Fruit fly (Drosophila melanogaster) whole organism, embryonic: ENCODE data around the gene CG16719.

Experiments used
- Ada2b ChIP-seq: fragments of 200-800 bp; sonication (Bioruptor generic); IDR thresholded peaks from 2 replicates; pipeline ENCODE4 v1.3.6; 2022; ENCODE audit warnings: missing biosample characterization, missing genetic modification characterization
- Atf3 ChIP-seq: fragments of 200-800 bp; sonication (Bioruptor generic); optimal IDR thresholded peaks from 3 replicates; lab custom pipeline; 2016; ENCODE audit warnings: missing biosample characterization, missing genetic modification characterization
- CG1024 ChIP-seq: fragments of 200-800 bp; sonication (Bioruptor generic); IDR thresholded peaks from 2 replicates; pipeline ENCODE4 v1.3.6; 2022; ENCODE audit warnings: missing biosample characterization, missing genetic modification characterization
- CG11696 ChIP-seq: fragments of 200-800 bp; sonication (Bioruptor generic); IDR thresholded peaks from 2 replicates; pipeline ENCODE4 v1.3.6; 2022; ENCODE audit warnings: missing biosample characterization, missing genetic modification characterization
- CG12155 ChIP-seq: fragments of 200-800 bp; sonication (Bioruptor generic); optimal IDR thresholded peaks from 3 replicates; lab custom pipeline; 2016; ENCODE audit warnings: missing biosample characterization, missing genetic modification characterization
- CG12659 ChIP-seq: fragments of 200-800 bp; sonication (Bioruptor generic); optimal IDR thresholded peaks from 3 replicates; lab custom pipeline; 2017; ENCODE audit warnings: mild to moderate bottlenecking, missing biosample characterization, missing genetic modification reagents, missing genetic modification characterization
- CG12769 ChIP-seq: fragments of 200-800 bp; sonication (Bioruptor generic); optimal IDR thresholded peaks from 2 replicates; lab custom pipeline; 2019; ENCODE audit warnings: missing biosample characterization, mild to moderate bottlenecking, missing genetic modification characterization, moderate library complexity
- CG15073 ChIP-seq: fragments of 200-800 bp; sonication (Bioruptor generic); optimal IDR thresholded peaks from 2 replicates; lab custom pipeline; 2016; ENCODE audit warnings: missing biosample characterization, missing genetic modification characterization
- CG15601 ChIP-seq: fragments of 200-800 bp; sonication (Bioruptor generic); optimal IDR thresholded peaks from 3 replicates; lab custom pipeline; 2019; ENCODE audit warnings: missing biosample characterization, mild to moderate bottlenecking, missing genetic modification characterization, moderate library complexity
- CG17359 ChIP-seq: fragments of 200-800 bp; sonication (Bioruptor generic); optimal IDR thresholded peaks from 3 replicates; lab custom pipeline; 2018; ENCODE audit warnings: missing biosample characterization, mild to moderate bottlenecking, missing genetic modification characterization, moderate library complexity
- CG18619 ChIP-seq: fragments of 200-800 bp; sonication (Bioruptor generic); optimal IDR thresholded peaks from 3 replicates; lab custom pipeline; 2017; ENCODE audit warnings: missing biosample characterization, mild to moderate bottlenecking, missing genetic modification characterization
- CG2678 ChIP-seq: fragments of 200-800 bp; sonication (Bioruptor generic); optimal IDR thresholded peaks from 3 replicates; lab custom pipeline; 2019; ENCODE audit warnings: missing biosample characterization, mild to moderate bottlenecking, missing genetic modification characterization, moderate library complexity
- CG2712 ChIP-seq: fragments of 200-800 bp; optimal IDR thresholded peaks from 3 replicates; lab custom pipeline; 2019; ENCODE audit warnings: missing biosample characterization, mild to moderate bottlenecking, missing genetic modification characterization, moderate library complexity
- CG32772 ChIP-seq: fragments of 200-800 bp; sonication (Bioruptor generic); IDR thresholded peaks from 2 replicates; pipeline ENCODE4 v1.3.6; 2022; ENCODE audit warnings: missing biosample characterization, missing genetic modification characterization
- CG34422 ChIP-seq: fragments of 200-800 bp; sonication (Bioruptor generic); IDR thresholded peaks from 3 replicates; pipeline ENCODE4 v1.3.6; 2022; ENCODE audit warnings: missing biosample characterization, missing genetic modification characterization
- CG3847 ChIP-seq: fragments of 200-800 bp; sonication (Bioruptor generic); IDR thresholded peaks from 2 replicates; pipeline ENCODE4 v1.3.6; 2022; ENCODE audit warnings: missing biosample characterization, missing genetic modification characterization
- CG4328 ChIP-seq: fragments of 200-800 bp; sonication (Bioruptor generic); optimal IDR thresholded peaks from 3 replicates; lab custom pipeline; 2017; ENCODE audit warnings: missing biosample characterization, missing genetic modification reagents, missing genetic modification characterization
- CG4730 ChIP-seq: fragments of 200-800 bp; sonication (Bioruptor generic); IDR thresholded peaks from 2 replicates; pipeline ENCODE4 v1.3.6; 2022; ENCODE audit warnings: missing biosample characterization, missing genetic modification characterization
- CG5953 ChIP-seq: fragments of 200-800 bp; sonication (Bioruptor generic); IDR thresholded peaks from 2 replicates; pipeline ENCODE4 v1.3.6; 2022; ENCODE audit warnings: missing biosample characterization, missing genetic modification characterization
- CG6813 ChIP-seq: fragments of 200-800 bp; sonication (Bioruptor generic); optimal IDR thresholded peaks from 2 replicates; lab custom pipeline; 2017; ENCODE audit warnings: missing biosample characterization, missing genetic modification characterization, mild to moderate bottlenecking, moderate library complexity, missing genetic modification reagents
- CG9215 ChIP-seq: fragments of 200-800 bp; sonication (Bioruptor generic); IDR thresholded peaks from 2 replicates; pipeline ENCODE4 v1.3.6; 2022; ENCODE audit warnings: missing biosample characterization, missing genetic modification characterization
- Fer3 ChIP-seq: fragments of 200-800 bp; sonication (Bioruptor generic); optimal IDR thresholded peaks from 2 replicates; lab custom pipeline; 2018; ENCODE audit warnings: missing biosample characterization, mild to moderate bottlenecking, missing genetic modification characterization, moderate library complexity
- HmgZ ChIP-seq: fragments of 200-800 bp; sonication (Bioruptor generic); optimal IDR thresholded peaks from 2 replicates; lab custom pipeline; 2018; ENCODE audit warnings: missing biosample characterization, mild to moderate bottlenecking, missing genetic modification characterization
- Hr78 ChIP-seq, 2 experiments: fragments of 200-800 bp in 1 of 2; fragments of >200 bp in 1 of 2; sonication (Bioruptor generic) in 1 of 2; optimal IDR thresholded peaks; 2 replicates each; lab custom pipeline; 2017 to 2019; ENCODE audit warnings: missing biosample characterization in 2 of 2, missing genetic modification characterization in 2 of 2, mild to moderate bottlenecking in 1 of 2, moderate library complexity in 1 of 2
- Hsf ChIP-seq: fragments of 200-800 bp; sonication (Bioruptor generic); optimal IDR thresholded peaks from 3 replicates; lab custom pipeline; 2016; ENCODE audit warnings: missing biosample characterization, missing genetic modification characterization
- Mad ChIP-seq: fragments of 200-800 bp; sonication (Bioruptor generic); optimal IDR thresholded peaks from 2 replicates; lab custom pipeline; 2016; ENCODE audit warnings: missing biosample characterization, missing genetic modification characterization
- Nf-YC ChIP-seq: fragments of 200-800 bp; optimal IDR thresholded peaks from 3 replicates; lab custom pipeline; 2019; ENCODE audit warnings: missing biosample characterization, mild to moderate bottlenecking, missing genetic modification characterization, moderate library complexity
- Optix ChIP-seq: fragments of 200-800 bp; sonication (Bioruptor generic); IDR thresholded peaks from 3 replicates; pipeline ENCODE4 v1.3.6; 2022; ENCODE audit warnings: missing biosample characterization, missing genetic modification characterization
- Side ChIP-seq: fragments of 200-800 bp; sonication (Bioruptor generic); optimal IDR thresholded peaks from 2 replicates; lab custom pipeline; 2016; ENCODE audit warnings: missing biosample characterization, missing genetic modification characterization
- Spps ChIP-seq: fragments of 200-800 bp; sonication (Bioruptor generic); optimal IDR thresholded peaks from 2 replicates; lab custom pipeline; 2018; ENCODE audit warnings: missing biosample characterization, mild to moderate bottlenecking, missing genetic modification characterization
- ac ChIP-seq: fragments of 200-800 bp; sonication (Bioruptor generic); optimal IDR thresholded peaks from 3 replicates; lab custom pipeline; 2017; ENCODE audit warnings: missing biosample characterization, mild to moderate bottlenecking, missing genetic modification characterization
- ap ChIP-seq: fragments of 200-800 bp; sonication (Bioruptor generic); IDR thresholded peaks from 2 replicates; pipeline ENCODE4 v1.3.6; 2022; ENCODE audit warnings: missing biosample characterization, missing genetic modification characterization
- bbx ChIP-seq: fragments of 200-800 bp; sonication (Bioruptor generic); IDR thresholded peaks from 2 replicates; pipeline ENCODE4 v1.3.6; 2022; ENCODE audit warnings: missing biosample characterization, missing genetic modification characterization; ENCODE audit not compliant: partially characterized antibody
- chinmo ChIP-seq: fragments of 200-800 bp; sonication (Bioruptor generic); IDR thresholded peaks from 4 replicates; pipeline ENCODE4 v1.3.6; 2022; ENCODE audit warnings: missing biosample characterization, missing genetic modification characterization; ENCODE audit not compliant: partially characterized antibody
- crol ChIP-seq: fragments of 200-800 bp; sonication (Bioruptor generic); IDR thresholded peaks from 2 replicates; pipeline ENCODE4 v1.3.6; 2022; ENCODE audit warnings: missing biosample characterization, missing genetic modification characterization
- da ChIP-seq: fragments of 200-800 bp; sonication (Bioruptor generic); optimal IDR thresholded peaks from 2 replicates; lab custom pipeline; 2016; ENCODE audit warnings: missing biosample characterization, missing genetic modification characterization
- fd3F ChIP-seq: fragments of 200-800 bp; sonication (Bioruptor generic); optimal IDR thresholded peaks from 2 replicates; lab custom pipeline; 2018; ENCODE audit warnings: missing biosample characterization, mild to moderate bottlenecking, missing genetic modification characterization, moderate library complexity
- gro ChIP-seq: fragments of 200-800 bp; sonication (Bioruptor generic); optimal IDR thresholded peaks from 2 replicates; lab custom pipeline; 2016; ENCODE audit warnings: missing biosample characterization, missing genetic modification characterization
- ham ChIP-seq: fragments of 200-800 bp; sonication (Bioruptor generic); IDR thresholded peaks from 2 replicates; pipeline ENCODE4 v1.3.6; 2022; ENCODE audit warnings: missing biosample characterization, missing genetic modification characterization
- jumu ChIP-seq: fragments of 200-800 bp; sonication (Bioruptor generic); optimal IDR thresholded peaks from 3 replicates; lab custom pipeline; 2016; ENCODE audit warnings: missing biosample characterization, missing genetic modification characterization
- kah ChIP-seq: fragments of 200-800 bp; sonication (Bioruptor generic); optimal IDR thresholded peaks from 2 replicates; lab custom pipeline; 2018; ENCODE audit warnings: missing biosample characterization, mild to moderate bottlenecking, missing genetic modification characterization
- mld ChIP-seq: fragments of 200-800 bp; sonication (Bioruptor generic); IDR thresholded peaks from 3 replicates; pipeline ENCODE4 v1.3.6; 2022; ENCODE audit warnings: missing biosample characterization, missing genetic modification characterization; ENCODE audit not compliant: partially characterized antibody
- nerfin-2 ChIP-seq: fragments of 200-800 bp; sonication (Bioruptor generic); IDR thresholded peaks from 2 replicates; pipeline ENCODE4 v1.3.6; 2022; ENCODE audit warnings: missing biosample characterization, missing genetic modification characterization; ENCODE audit not compliant: partially characterized antibody
- pb ChIP-seq: fragments of 200-800 bp; sonication (Bioruptor generic); optimal IDR thresholded peaks from 3 replicates; lab custom pipeline; 2016; ENCODE audit warnings: missing biosample characterization, missing genetic modification characterization
- pho ChIP-seq: fragments of 200-800 bp; sonication (Bioruptor generic); optimal IDR thresholded peaks from 2 replicates; lab custom pipeline; 2016; ENCODE audit warnings: missing biosample characterization, missing genetic modification characterization
- psq ChIP-seq: fragments of 200-800 bp; sonication (Bioruptor generic); optimal IDR thresholded peaks from 2 replicates; lab custom pipeline; 2017; ENCODE audit warnings: missing biosample characterization, missing genetic modification characterization
- sqz ChIP-seq: fragments of 200-800 bp; sonication (Bioruptor generic); optimal IDR thresholded peaks from 3 replicates; lab custom pipeline; 2018; ENCODE audit warnings: missing biosample characterization, mild to moderate bottlenecking, missing genetic modification characterization
- sr ChIP-seq: fragments of 200-800 bp; sonication (Bioruptor generic); IDR thresholded peaks from 3 replicates; pipeline ENCODE4 v1.3.6; 2022; ENCODE audit warnings: missing biosample characterization, missing genetic modification characterization
- vvl ChIP-seq: fragments of 200-800 bp; sonication (Bioruptor generic); IDR thresholded peaks from 2 replicates; pipeline ENCODE4 v1.3.6; 2022; ENCODE audit warnings: missing biosample characterization, missing genetic modification characterization
- wek ChIP-seq: fragments of 200-800 bp; sonication (Bioruptor generic); optimal IDR thresholded peaks from 3 replicates; lab custom pipeline; 2018; ENCODE audit warnings: missing biosample characterization, mild to moderate bottlenecking, missing genetic modification characterization, moderate library complexity
- zen2 ChIP-seq: fragments of 200-800 bp; sonication (Bioruptor generic); IDR thresholded peaks from 3 replicates; pipeline ENCODE4 v1.3.6; 2022; ENCODE audit warnings: missing biosample characterization, missing genetic modification characterization; ENCODE audit not compliant: partially characterized antibody

Gene CG16719

DNA sequence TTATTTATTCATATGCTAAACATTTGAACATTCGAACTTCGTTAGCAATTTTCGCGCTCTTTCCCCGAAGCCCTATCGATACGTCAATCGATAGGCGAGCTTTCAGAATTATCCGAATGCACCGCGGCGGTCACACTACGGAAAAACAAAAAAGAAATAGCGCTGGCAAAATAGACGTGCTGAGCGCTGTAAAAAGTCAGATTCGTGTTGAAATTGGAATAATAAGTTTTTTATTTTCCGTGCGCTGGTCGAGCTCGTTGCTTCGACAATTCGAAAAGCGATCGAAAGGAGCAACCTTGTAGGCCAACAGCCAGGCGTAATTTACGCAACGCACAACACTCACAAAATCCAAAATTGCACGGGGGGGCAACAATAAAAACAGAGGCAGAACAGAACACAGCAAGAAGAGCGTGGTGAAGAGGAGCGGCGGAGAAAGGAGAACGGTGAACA, 13.2 kb downstream of the CG16719 start, which contains the start of gene Ubc4 (continued):
- TF ChIP-seq zen2 (GFP tag; lab: Robert Waterston, UW), result peak; percentile 77
- peak; percentile 28 for TF ChIP-seq pho
- TF ChIP-seq ham (GFP tag; lab: Robert Waterston, UW), result no peak
- peak; percentile 37 for TF ChIP-seq CG3847 (GFP tag; lab: Robert Waterston, UW)
- no peak for TF ChIP-seq sqz
- TF ChIP-seq CG34422 (GFP tag; lab: Robert Waterston, UW), result 0 out of 3 replicates have a peak, but pooled peaks have one; percentile 28
- no peak for TF ChIP-seq CG12155 (GFP tag; lab: Kevin White, UChicago)
- no peak for TF ChIP-seq Mad
- TF ChIP-seq CG9215 (GFP tag; lab: Robert Waterston, UW), result no peak
- TF ChIP-seq da, result no peak
- TF ChIP-seq Hr78 (GFP tag; optimal IDR thresholded peaks at IDR 0.05; lab: Kevin White, UChicago), result no peak
- no peak for TF ChIP-seq CG12769 (tag; lab: Kevin White, UChicago)
- no peak for TF ChIP-seq CG5953
- TF ChIP-seq psq, result no peak
- peak; percentile 71; the same call in 2 of the 3 replicates for TF ChIP-seq mld (GFP tag; lab: Robert Waterston, UW)
- TF ChIP-seq CG2712 (tag; lab: Kevin White, UChicago), result peak; percentile 15
- peak; percentile 74 for TF ChIP-seq Nf-YC
- no peak for TF ChIP-seq Fer3
- peak; percentile 89 for TF ChIP-seq bbx (GFP tag; lab: Robert Waterston, UW)
- no peak for TF ChIP-seq jumu (GFP tag; lab: Kevin White, UChicago)
- no peak for TF ChIP-seq CG15073 (GFP tag; lab: Kevin White, UChicago)
- no peak for TF ChIP-seq Spps (tag; lab: Kevin White, UChicago)
- TF ChIP-seq fd3F, result no peak
- no peak for TF ChIP-seq ac (GFP tag; lab: Kevin White, UChicago)
- peak; percentile 32 for TF ChIP-seq Side (GFP tag; lab: Kevin White, UChicago)
- no peak for TF ChIP-seq CG4730
- TF ChIP-seq gro (GFP tag; lab: Kevin White, UChicago), result peak; percentile 42
- TF ChIP-seq sr (GFP tag; lab: Robert Waterston, UW), result no peak
- no peak for TF ChIP-seq wek
- TF ChIP-seq CG18619 (GFP tag; lab: Kevin White, UChicago), result no peak
- peak; percentile 57 for TF ChIP-seq CG12659
- TF ChIP-seq CG2678 (tag; lab: Kevin White, UChicago), result no peak
- no peak for TF ChIP-seq kah (GFP tag; lab: Kevin White, UChicago)
- no peak for TF ChIP-seq Optix (GFP tag; lab: Robert Waterston, UW)
- TF ChIP-seq vvl (GFP tag; lab: Robert Waterston, UW), result peak; percentile 58
- no peak for TF ChIP-seq CG4328 (GFP tag; lab: Kevin White, UChicago)
- TF ChIP-seq Atf3 (GFP tag; lab: Kevin White, UChicago), result no peak
- TF ChIP-seq HmgZ, result peak; percentile 55
- TF ChIP-seq chinmo (GFP tag; lab: Robert Waterston, UW), result peak; percentile 66; the same call in 3 of the 4 replicates
- no peak for TF ChIP-seq Ada2b (GFP tag; lab: Robert Waterston, UW)
- TF ChIP-seq CG32772 (GFP tag; lab: Robert Waterston, UW), result no peak
- TF ChIP-seq nerfin-2 (GFP tag; lab: Robert Waterston, UW), result peak; percentile 56
- TF ChIP-seq CG17359 (tag; lab: Kevin White, UChicago), result no peak
- TF ChIP-seq ap (GFP tag; lab: Robert Waterston, UW), result no peak
- no peak for TF ChIP-seq CG1024
- no peak for TF ChIP-seq CG11696
- TF ChIP-seq CG15601 (tag; lab: Kevin White, UChicago), result no peak
- TF ChIP-seq CG6813 (GFP tag; lab: Kevin White, UChicago), result no peak
- TF ChIP-seq crol (GFP tag; lab: Robert Waterston, UW), result peak; percentile 62
- no peak for TF ChIP-seq Hsf (GFP tag; lab: Kevin White, UChicago)
- no peak for TF ChIP-seq pb (GFP tag; lab: Kevin White, UChicago)
